Worm (Caenorhabditis elegans): ENCODE measurements around the gene Y39A1A.22.

DNA sequence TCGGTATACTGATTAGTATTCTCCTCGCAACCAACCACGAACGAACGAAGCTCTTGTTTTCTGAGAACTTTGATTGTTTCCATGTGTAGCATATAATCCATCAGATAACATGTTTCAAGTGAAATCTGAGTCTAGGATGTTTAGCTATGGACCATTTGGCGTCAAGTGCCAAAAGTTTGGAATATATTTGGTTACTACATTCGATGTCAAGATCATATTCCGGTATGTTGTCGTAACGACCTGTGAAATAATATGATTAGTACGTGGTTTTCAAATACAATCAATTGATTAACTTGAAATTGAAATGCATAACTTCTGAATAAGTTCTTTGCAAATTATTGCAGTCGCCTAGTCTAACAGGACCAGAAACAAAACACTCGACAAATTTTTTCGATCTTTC is 15.8 kb downstream of the Y39A1A.22 start, which contains the start of gene Y39A1A.17:
- TF ChIP-seq nhr-77 (tag; optimal IDR thresholded peaks at IDR 0.05), result no peak
- no peak for TF ChIP-seq lir-3 (tag; optimal IDR thresholded peaks at IDR 0.05)
- TF ChIP-seq unc-39 (tag; optimal IDR thresholded peaks at IDR 0.05), result no peak
- no peak for TF ChIP-seq nhr-28 (tag; optimal IDR thresholded peaks at IDR 0.05)
- TF ChIP-seq dve-1 (tag; optimal IDR thresholded peaks at IDR 0.05; ENCODE audit: insufficient read depth), result no peak
- no peak for TF ChIP-seq lin-39 (tag; optimal IDR thresholded peaks at IDR 0.05)
- TF ChIP-seq ceh-28 (tag; optimal IDR thresholded peaks at IDR 0.05), result no peak
- TF ChIP-seq F10B5.3 (tag; optimal IDR thresholded peaks at IDR 0.05), result no peak
- no peak for TF ChIP-seq nhr-76 (tag; optimal IDR thresholded peaks at IDR 0.05)
- TF ChIP-seq pqm-1 (tag; optimal IDR thresholded peaks at IDR 0.05), result no peak
- TF ChIP-seq nhr-237 (tag; optimal IDR thresholded peaks at IDR 0.05), result no peak
- TF ChIP-seq snpc-4 (tag; optimal IDR thresholded peaks at IDR 0.05), result no peak
- TF ChIP-seq lsy-2 (tag; optimal IDR thresholded peaks at IDR 0.05), result no peak
- TF ChIP-seq nhr-11 (tag; optimal IDR thresholded peaks at IDR 0.05), result no peak

Data from whole organism, L4 larva.